Fruit fly (Drosophila melanogaster) whole organism, embryonic: Measurements from ENCODE around the gene RpS2.

Experiments used
- Blimp-1 ChIP-seq: fragments of 200-800 bp; sonication (Bioruptor generic); optimal IDR thresholded peaks from 3 replicates; lab custom pipeline; 2018; ENCODE audit warnings: missing biosample characterization, missing genetic modification characterization, mild to moderate bottlenecking, moderate library complexity, missing genetic modification reagents
- CG11456 ChIP-seq: fragments of 200-800 bp; sonication (Bioruptor generic); IDR thresholded peaks from 3 replicates; pipeline ENCODE4 v1.3.6; 2022; ENCODE audit warnings: missing biosample characterization, missing genetic modification characterization
- CG11504 ChIP-seq: fragments of 200-800 bp; sonication (Bioruptor generic); optimal IDR thresholded peaks from 3 replicates; lab custom pipeline; 2019; ENCODE audit warnings: missing biosample characterization, mild to moderate bottlenecking, missing genetic modification characterization, moderate library complexity
- CG12104 ChIP-seq: fragments of 200-800 bp; sonication (Bioruptor generic); optimal IDR thresholded peaks from 3 replicates; lab custom pipeline; 2016; ENCODE audit warnings: missing biosample characterization, missing genetic modification characterization
- CG15696 ChIP-seq: fragments of 200-800 bp; sonication (Bioruptor generic); optimal IDR thresholded peaks from 2 replicates; lab custom pipeline; 2019; ENCODE audit warnings: missing biosample characterization, mild to moderate bottlenecking, missing genetic modification characterization, moderate library complexity
- CG16779 ChIP-seq: fragments of 200-800 bp; sonication (Bioruptor generic); IDR thresholded peaks from 2 replicates; pipeline ENCODE4 v1.3.6; 2022; ENCODE audit warnings: missing biosample characterization, missing genetic modification characterization
- CG17802 ChIP-seq: fragments of 200-800 bp; sonication (Bioruptor generic); optimal IDR thresholded peaks from 2 replicates; lab custom pipeline; 2018; ENCODE audit warnings: missing biosample characterization, mild to moderate bottlenecking, missing genetic modification characterization, moderate library complexity
- CG17829 ChIP-seq: fragments of 200-800 bp; optimal IDR thresholded peaks from 2 replicates; lab custom pipeline; 2019; ENCODE audit warnings: missing biosample characterization, mild to moderate bottlenecking, missing genetic modification characterization, moderate library complexity
- CG31365 ChIP-seq: fragments of 200-800 bp; sonication (Bioruptor generic); optimal IDR thresholded peaks from 2 replicates; lab custom pipeline; 2018; ENCODE audit warnings: missing biosample characterization, mild to moderate bottlenecking, missing genetic modification characterization
- CG31441 ChIP-seq: fragments of 200-800 bp; sonication (Bioruptor generic); IDR thresholded peaks from 2 replicates; pipeline ENCODE4 v1.3.6; 2022; ENCODE audit warnings: missing biosample characterization, missing genetic modification characterization
- CG3995 ChIP-seq: fragments of 200-800 bp; sonication (Bioruptor generic); optimal IDR thresholded peaks from 3 replicates; lab custom pipeline; 2016; ENCODE audit warnings: missing biosample characterization, missing genetic modification characterization
- CG6654 ChIP-seq: fragments of 200-800 bp; sonication (Bioruptor generic); optimal IDR thresholded peaks from 2 replicates; lab custom pipeline; 2017; ENCODE audit warnings: missing biosample characterization, mild to moderate bottlenecking, missing genetic modification characterization
- CG6765 ChIP-seq: fragments of 200-800 bp; sonication (Bioruptor generic); optimal IDR thresholded peaks from 3 replicates; lab custom pipeline; 2017; ENCODE audit warnings: missing biosample characterization, mild to moderate bottlenecking, missing genetic modification characterization
- CG6791 ChIP-seq: fragments of 200-800 bp; sonication (Bioruptor generic); IDR thresholded peaks from 3 replicates; pipeline ENCODE4 v1.3.6; 2022; ENCODE audit warnings: missing biosample characterization, missing genetic modification characterization; ENCODE audit not compliant: partially characterized antibody
- CG7556 ChIP-seq: fragments of 200-800 bp; sonication (Bioruptor generic); optimal IDR thresholded peaks from 2 replicates; lab custom pipeline; 2017; ENCODE audit warnings: missing biosample characterization, mild to moderate bottlenecking, missing genetic modification characterization
- CG8388 ChIP-seq: fragments of 200-800 bp; sonication (Bioruptor generic); optimal IDR thresholded peaks from 2 replicates; lab custom pipeline; 2019; ENCODE audit warnings: missing biosample characterization, mild to moderate bottlenecking, missing genetic modification characterization, moderate library complexity
- CG9727 ChIP-seq: fragments of 200-800 bp; sonication (Bioruptor generic); optimal IDR thresholded peaks from 3 replicates; lab custom pipeline; 2017; ENCODE audit warnings: missing biosample characterization, mild to moderate bottlenecking, missing genetic modification characterization
- CG9797 ChIP-seq: fragments of 200-800 bp; sonication (Bioruptor generic); optimal IDR thresholded peaks from 3 replicates; lab custom pipeline; 2018; ENCODE audit warnings: missing biosample characterization, mild to moderate bottlenecking, missing genetic modification characterization
- CG9817 ChIP-seq: fragments of 200-800 bp; sonication (Bioruptor generic); optimal IDR thresholded peaks from 2 replicates; lab custom pipeline; 2018; ENCODE audit warnings: missing biosample characterization, mild to moderate bottlenecking, missing genetic modification characterization, moderate library complexity
- Chrac-16 ChIP-seq: fragments of 200-800 bp; sonication (Bioruptor generic); optimal IDR thresholded peaks from 3 replicates; lab custom pipeline; 2016; ENCODE audit warnings: missing biosample characterization, missing genetic modification characterization
- E2f2 ChIP-seq: fragments of 200-800 bp; sonication (Bioruptor generic); IDR thresholded peaks from 2 replicates; pipeline ENCODE4 v1.3.6; 2022; ENCODE audit warnings: missing biosample characterization, missing genetic modification characterization
- Hr39 ChIP-seq: fragments of >200 bp; optimal IDR thresholded peaks from 2 replicates; lab custom pipeline; 2017
- Kr ChIP-seq: fragments of 200-800 bp; sonication (Bioruptor generic); optimal IDR thresholded peaks from 2 replicates; lab custom pipeline; 2017; ENCODE audit warnings: missing biosample characterization, mild to moderate bottlenecking, missing genetic modification characterization
- MBD-R2 ChIP-seq: fragments of 200-800 bp; sonication (Bioruptor generic); IDR thresholded peaks from 2 replicates; pipeline ENCODE4 v1.3.6; 2022; ENCODE audit warnings: missing biosample characterization, missing genetic modification characterization
- Mes4 ChIP-seq: fragments of 200-800 bp; sonication (Bioruptor generic); optimal IDR thresholded peaks from 2 replicates; lab custom pipeline; 2016; ENCODE audit warnings: missing biosample characterization, missing genetic modification characterization
- NfI ChIP-seq: fragments of 200-800 bp; sonication (Bioruptor generic); optimal IDR thresholded peaks from 3 replicates; lab custom pipeline; 2018; ENCODE audit warnings: missing biosample characterization, mild to moderate bottlenecking, missing genetic modification characterization, moderate library complexity
- Rfx ChIP-seq: fragments of 200-800 bp; sonication (Bioruptor generic); IDR thresholded peaks from 2 replicates; pipeline ENCODE4 v1.3.6; 2022; ENCODE audit warnings: missing biosample characterization, missing genetic modification characterization
- aop ChIP-seq: fragments of 200-800 bp; sonication (Bioruptor generic); IDR thresholded peaks from 2 replicates; pipeline ENCODE4 v1.3.6; 2022; ENCODE audit warnings: missing biosample characterization, missing genetic modification characterization
- ara ChIP-seq: fragments of 200-800 bp; sonication (Bioruptor generic); IDR thresholded peaks from 2 replicates; pipeline ENCODE4 v1.3.6; 2022; ENCODE audit warnings: missing biosample characterization, missing genetic modification characterization
- bbx ChIP-seq: fragments of 200-800 bp; sonication (Bioruptor generic); IDR thresholded peaks from 2 replicates; pipeline ENCODE4 v1.3.6; 2022; ENCODE audit warnings: missing biosample characterization, missing genetic modification characterization; ENCODE audit not compliant: partially characterized antibody
- bigmax ChIP-seq: fragments of 200-800 bp; sonication (Bioruptor generic); optimal IDR thresholded peaks from 2 replicates; lab custom pipeline; 2018; ENCODE audit warnings: missing biosample characterization, mild to moderate bottlenecking, missing genetic modification characterization
- crol ChIP-seq: fragments of 200-800 bp; sonication (Bioruptor generic); IDR thresholded peaks from 2 replicates; pipeline ENCODE4 v1.3.6; 2022; ENCODE audit warnings: missing biosample characterization, missing genetic modification characterization
- danr ChIP-seq: fragments of 200-800 bp; sonication (Bioruptor generic); IDR thresholded peaks from 2 replicates; pipeline ENCODE4 v1.3.6; 2022; ENCODE audit warnings: missing biosample characterization, missing genetic modification characterization
- dm ChIP-seq: fragments of 200-800 bp; sonication (Bioruptor generic); optimal IDR thresholded peaks from 3 replicates; lab custom pipeline; 2016; ENCODE audit warnings: missing biosample characterization, missing genetic modification characterization
- ewg ChIP-seq: fragments of 200-800 bp; sonication (Bioruptor generic); optimal IDR thresholded peaks from 3 replicates; lab custom pipeline; 2017; ENCODE audit warnings: mild to moderate bottlenecking, missing biosample characterization, missing genetic modification reagents, missing genetic modification characterization
- exex ChIP-seq: fragments of 200-800 bp; sonication (Bioruptor generic); optimal IDR thresholded peaks from 4 replicates; lab custom pipeline; 2018; ENCODE audit warnings: missing biosample characterization, mild to moderate bottlenecking, missing genetic modification characterization, moderate library complexity
- eyg ChIP-seq: fragments of 200-800 bp; sonication (Bioruptor generic); optimal IDR thresholded peaks from 3 replicates; lab custom pipeline; 2016; ENCODE audit warnings: missing biosample characterization, missing genetic modification characterization
- fd102C ChIP-seq: fragments of 200-800 bp; sonication (Bioruptor generic); optimal IDR thresholded peaks from 2 replicates; lab custom pipeline; 2018; ENCODE audit warnings: missing biosample characterization, mild to moderate bottlenecking, missing genetic modification characterization, moderate library complexity
- fd3F ChIP-seq: fragments of 200-800 bp; sonication (Bioruptor generic); optimal IDR thresholded peaks from 2 replicates; lab custom pipeline; 2018; ENCODE audit warnings: missing biosample characterization, mild to moderate bottlenecking, missing genetic modification characterization, moderate library complexity
- her ChIP-seq: fragments of 200-800 bp; sonication (Bioruptor generic); optimal IDR thresholded peaks from 2 replicates; lab custom pipeline; 2016; ENCODE audit warnings: missing biosample characterization, missing genetic modification characterization
- mld ChIP-seq: fragments of 200-800 bp; sonication (Bioruptor generic); IDR thresholded peaks from 3 replicates; pipeline ENCODE4 v1.3.6; 2022; ENCODE audit warnings: missing biosample characterization, missing genetic modification characterization; ENCODE audit not compliant: partially characterized antibody
- pho ChIP-seq: fragments of 200-800 bp; sonication (Bioruptor generic); optimal IDR thresholded peaks from 2 replicates; lab custom pipeline; 2016; ENCODE audit warnings: missing biosample characterization, missing genetic modification characterization
- pnt ChIP-seq: fragments of 200-800 bp; sonication (Bioruptor generic); optimal IDR thresholded peaks from 3 replicates; lab custom pipeline; 2016; ENCODE audit warnings: missing biosample characterization, missing genetic modification characterization
- pzg ChIP-seq: fragments of 200-800 bp; sonication (Bioruptor generic); optimal IDR thresholded peaks from 3 replicates; lab custom pipeline; 2018; ENCODE audit warnings: missing biosample characterization, mild to moderate bottlenecking, missing genetic modification characterization, moderate library complexity
- so ChIP-seq: fragments of 200-800 bp; sonication (Bioruptor generic); IDR thresholded peaks from 3 replicates; pipeline ENCODE4 v1.3.6; 2022; ENCODE audit warnings: missing biosample characterization, missing genetic modification characterization
- unc-4 ChIP-seq: fragments of 200-800 bp; sonication (Bioruptor generic); IDR thresholded peaks from 2 replicates; pipeline ENCODE4 v1.3.6; 2022; ENCODE audit warnings: missing biosample characterization, missing genetic modification characterization; ENCODE audit not compliant: partially characterized antibody
- vvl ChIP-seq: fragments of 200-800 bp; sonication (Bioruptor generic); IDR thresholded peaks from 2 replicates; pipeline ENCODE4 v1.3.6; 2022; ENCODE audit warnings: missing biosample characterization, missing genetic modification characterization
- zen2 ChIP-seq: fragments of 200-800 bp; sonication (Bioruptor generic); IDR thresholded peaks from 3 replicates; pipeline ENCODE4 v1.3.6; 2022; ENCODE audit warnings: missing biosample characterization, missing genetic modification characterization; ENCODE audit not compliant: partially characterized antibody

The RpS2 gene

dm6 chr2L:9918020-9918959 lies 20.9 kb upstream of the RpS2 start, which contains the start of the genes CG5885 and CG4598 (continued):
- TF ChIP-seq vvl (GFP tag; lab: Robert Waterston, UW) (peak; percentile 81), pnt (GFP tag; lab: Kevin White, UChicago) (peak; percentile 55), her (GFP tag; lab: Kevin White, UChicago) (no peak), bigmax (GFP tag; lab: Kevin White, UChicago) (no peak), CG11504 (peak; percentile 84), CG31365 (no peak), CG16779 (GFP tag; lab: Robert Waterston, UW) (0 out of 2 replicates have a peak, but pooled peaks have one; percentile 13), CG6791 (peak; percentile 78), MBD-R2 (GFP tag; lab: Robert Waterston, UW) (peak; percentile 66), CG9797 (GFP tag; lab: Kevin White, UChicago) (peak; percentile 47), danr (GFP tag; lab: Robert Waterston, UW) (no peak), CG15696 (tag; lab: Kevin White, UChicago) (peak; percentile 56), aop (GFP tag; lab: Robert Waterston, UW) (no peak), CG9727 (GFP tag; lab: Kevin White, UChicago) (peak; percentile 57), CG17802 (tag; lab: Kevin White, UChicago) (no peak), pzg (GFP tag; lab: Kevin White, UChicago) (peak; percentile 90), dm (no peak), CG31441 (GFP tag; lab: Robert Waterston, UW) (peak; percentile 64), ara (GFP tag; lab: Robert Waterston, UW) (peak; percentile 35; the same call in 1 of the 2 replicates), ewg (GFP tag; lab: Kevin White, UChicago) (peak; percentile 6), CG7556 (GFP tag; lab: Kevin White, UChicago) (peak; percentile 71), CG6765 (GFP tag; lab: Kevin White, UChicago) (peak; percentile 36), NfI (GFP tag; lab: Kevin White, UChicago) (peak; percentile 69), Blimp-1 (peak; percentile 46), CG11456 (peak; percentile 63), E2f2 (GFP tag; lab: Robert Waterston, UW) (peak; percentile 95), so (GFP tag; lab: Robert Waterston, UW) (peak; percentile 44; the same call in 1 of the 3 replicates), CG9817 (tag; lab: Kevin White, UChicago) (peak; percentile 34), Chrac-16 (GFP tag; lab: Kevin White, UChicago) (peak; percentile 70), CG17829 (tag; lab: Kevin White, UChicago) (peak; percentile 56), mld (GFP tag; lab: Robert Waterston, UW) (peak; percentile 82), fd3F (GFP tag; lab: Kevin White, UChicago) (peak; percentile 66), CG3995 (GFP tag; lab: Kevin White, UChicago) (no peak), pho (GFP tag; lab: Kevin White, UChicago) (peak; percentile 19), Kr (GFP tag; lab: Kevin White, UChicago) (no peak), unc-4 (GFP tag; lab: Robert Waterston, UW) (peak; percentile 80), exex (tag; lab: Kevin White, UChicago) (peak; percentile 44), Rfx (GFP tag; lab: Robert Waterston, UW) (peak; percentile 80), bbx (GFP tag; lab: Robert Waterston, UW) (peak; percentile 81), CG6654 (GFP tag; lab: Kevin White, UChicago) (no peak), zen2 (GFP tag; lab: Robert Waterston, UW) (peak; percentile 72; the same call in 2 of the 3 replicates), fd102C (GFP tag; lab: Kevin White, UChicago) (no peak), eyg (no peak), CG8388 (GFP tag; lab: Kevin White, UChicago) (peak; percentile 68), CG12104 (GFP tag; lab: Kevin White, UChicago) (peak; percentile 45), crol (GFP tag; lab: Robert Waterston, UW) (no peak), Mes4 (GFP tag; lab: Kevin White, UChicago) (no peak), Hr39 (lab: Kevin White, UChicago) (no peak)
